Fruit fly (Drosophila melanogaster): Measurements from ENCODE around the gene Nhe1.
A peak's percentile ranks its signal among the peaks of the same experiment; 100 is the strongest.

Nhe1 gene

dm6 chr2L:116388-116787 lies 9.9 kb upstream of the Nhe1 start, which contains the start of gene CG13694:
Gene CG13694, minus strand, starts transcription at chr2L:116488.
- TF ChIP-seq Mad (GFP tag; optimal IDR thresholded peaks at IDR 0.05) (no peak), D (optimal IDR thresholded peaks at IDR 0.05) (no peak), D (GFP tag; optimal IDR thresholded peaks at IDR 0.05) (no peak), Hr39 (optimal IDR thresholded peaks at IDR 0.05) (no peak), ham (GFP tag; IDR thresholded peaks at IDR 0.05) (no peak)

dm6 chr2L:114429-114828 lies 7.9 kb upstream of the Nhe1 start, which contains the start of gene ND-15:
Gene ND-15, plus strand, starts transcription at chr2L:114726.
- TF ChIP-seq scrt (GFP tag; optimal IDR thresholded peaks at IDR 0.05) (peak; percentile 73), ato (GFP tag; IDR thresholded peaks at IDR 0.05; ENCODE audit: partially characterized antibody) (0 out of 2 replicates have a peak, but pooled peaks have one; percentile 17), bbx (GFP tag; IDR thresholded peaks at IDR 0.05; ENCODE audit: partially characterized antibody) (peak; percentile 83), CG2712 (tag; optimal IDR thresholded peaks at IDR 0.05) (peak; percentile 30), CG2129 (GFP tag; IDR thresholded peaks at IDR 0.05; ENCODE audit: partially characterized antibody) (peak; percentile 45; the same call in 1 of the 2 replicates), Atf-2 (GFP tag; optimal IDR thresholded peaks at IDR 0.05) (no peak), nerfin-2 (GFP tag; IDR thresholded peaks at IDR 0.05; ENCODE audit: partially characterized antibody) (0 out of 2 replicates have a peak, but pooled peaks have one; percentile 31), corto (GFP tag; optimal IDR thresholded peaks at IDR 0.05) (no peak), mld (GFP tag; IDR thresholded peaks at IDR 0.05; ENCODE audit: partially characterized antibody) (peak; percentile 69; the same call in 2 of the 3 replicates), D19A (tag; optimal IDR thresholded peaks at IDR 0.05) (no peak), E2f2 (GFP tag; IDR thresholded peaks at IDR 0.05) (peak; percentile 57), jigr1 (GFP tag; IDR thresholded peaks at IDR 0.05) (no peak), CG7963 (GFP tag; IDR thresholded peaks at IDR 0.05; ENCODE audit: partially characterized antibody) (peak; percentile 43; the same call in 1 of the 3 replicates), Sry-δ (GFP tag; optimal IDR thresholded peaks at IDR 0.05) (peak; percentile 79), CG14710 (tag; optimal IDR thresholded peaks at IDR 0.05) (peak; percentile 14), CG1603 (tag; optimal IDR thresholded peaks at IDR 0.05) (peak; percentile 65), inv (GFP tag; IDR thresholded peaks at IDR 0.05; ENCODE audit: partially characterized antibody) (peak; percentile 78), Hand (GFP tag; optimal IDR thresholded peaks at IDR 0.05) (no peak), CHES-1-like (GFP tag; optimal IDR thresholded peaks at IDR 0.05) (no peak), hb (GFP tag; IDR thresholded peaks at IDR 0.05; ENCODE audit: partially characterized antibody) (peak; percentile 63; the same call in 2 of the 3 replicates), hbn (GFP tag; IDR thresholded peaks at IDR 0.05; ENCODE audit: partially characterized antibody) (peak; percentile 58), CG9817 (tag; optimal IDR thresholded peaks at IDR 0.05) (no peak), CG8290 (GFP tag; optimal IDR thresholded peaks at IDR 0.05) (no peak), CG8290 (tag; optimal IDR thresholded peaks at IDR 0.05) (peak in 1 of 2 experiments; percentile 20), phol (tag; optimal IDR thresholded peaks at IDR 0.05) (peak; percentile 92), stwl (tag; optimal IDR thresholded peaks at IDR 0.05) (peak; percentile 44), BEAF-32 (GFP tag; optimal IDR thresholded peaks at IDR 0.05) (peak; percentile 83), sna (GFP tag; IDR thresholded peaks at IDR 0.05; ENCODE audit: partially characterized antibody) (peak; percentile 67; the same call in 1 of the 2 replicates), unc-4 (GFP tag; IDR thresholded peaks at IDR 0.05; ENCODE audit: partially characterized antibody) (peak; percentile 80), Dref (GFP tag; IDR thresholded peaks at IDR 0.05) (peak; percentile 86), fd102C (GFP tag; optimal IDR thresholded peaks at IDR 0.05) (no peak), CG6791 (GFP tag; IDR thresholded peaks at IDR 0.05; ENCODE audit: partially characterized antibody) (0 out of 3 replicates have a peak, but pooled peaks have one; percentile 50), CG2116 (GFP tag; optimal IDR thresholded peaks at IDR 0.05) (peak; percentile 93), disco-r (GFP tag; optimal IDR thresholded peaks at IDR 0.05) (no peak), Med (GFP tag) (peak; percentile 74), sob (GFP tag; IDR thresholded peaks at IDR 0.05) (0 out of 2 replicates have a peak, but pooled peaks have one; percentile 15), CG10462 (GFP tag; optimal IDR thresholded peaks at IDR 0.05) (no peak), zen2 (GFP tag; IDR thresholded peaks at IDR 0.05; ENCODE audit: partially characterized antibody) (peak; percentile 46; the same call in 1 of the 3 replicates), CG15479 (GFP tag; optimal IDR thresholded peaks at IDR 0.05) (peak; percentile 50), CG13287 (GFP tag; IDR thresholded peaks at IDR 0.05; ENCODE audit: partially characterized antibody) (peak; percentile 84), CG15011 (GFP tag; optimal IDR thresholded peaks at IDR 0.05) (no peak), MBD-R2 (GFP tag; IDR thresholded peaks at IDR 0.05) (no peak)

Data from whole organism, embryonic.